Fruit fly (Drosophila melanogaster) whole organism, embryonic: Measurements from ENCODE around the gene CG5388.

Experiments used
- CG10321 ChIP-seq: fragments of 200-800 bp; sonication (Bioruptor generic); IDR thresholded peaks from 2 replicates; pipeline ENCODE4 v1.3.6; 2022; ENCODE audit warnings: missing biosample characterization, missing genetic modification characterization
- CG11504 ChIP-seq: fragments of 200-800 bp; sonication (Bioruptor generic); optimal IDR thresholded peaks from 3 replicates; lab custom pipeline; 2019; ENCODE audit warnings: missing biosample characterization, mild to moderate bottlenecking, missing genetic modification characterization, moderate library complexity
- CG14050 ChIP-seq: fragments of 200-800 bp; sonication (Bioruptor generic); IDR thresholded peaks from 3 replicates; pipeline ENCODE4 v1.3.6; 2022; ENCODE audit warnings: missing biosample characterization, missing genetic modification characterization
- CG14860 ChIP-seq: fragments of 200-800 bp; sonication (Bioruptor generic); IDR thresholded peaks from 3 replicates; pipeline ENCODE4 v1.3.6; 2022; ENCODE audit warnings: missing biosample characterization, missing genetic modification characterization; ENCODE audit not compliant: partially characterized antibody
- CG1602 ChIP-seq: fragments of 200-800 bp; sonication (Bioruptor generic); optimal IDR thresholded peaks from 3 replicates; lab custom pipeline; 2016; ENCODE audit warnings: missing biosample characterization, missing genetic modification characterization
- CG2120 ChIP-seq: fragments of 200-800 bp; sonication (Bioruptor generic); optimal IDR thresholded peaks from 3 replicates; lab custom pipeline; 2016; ENCODE audit warnings: missing biosample characterization, missing genetic modification characterization
- CG2875 ChIP-seq: fragments of 200-800 bp; sonication (Bioruptor generic); optimal IDR thresholded peaks from 2 replicates; lab custom pipeline; 2017; ENCODE audit warnings: missing biosample characterization, mild to moderate bottlenecking, missing genetic modification characterization, missing genetic modification reagents
- CG31388 ChIP-seq: fragments of 200-800 bp; sonication (Bioruptor generic); optimal IDR thresholded peaks from 2 replicates; lab custom pipeline; 2016; ENCODE audit warnings: missing biosample characterization, missing genetic modification characterization
- CG31441 ChIP-seq: fragments of 200-800 bp; sonication (Bioruptor generic); IDR thresholded peaks from 2 replicates; pipeline ENCODE4 v1.3.6; 2022; ENCODE audit warnings: missing biosample characterization, missing genetic modification characterization
- CG3838 ChIP-seq: fragments of 200-800 bp; sonication (Bioruptor generic); optimal IDR thresholded peaks from 3 replicates; lab custom pipeline; 2016; ENCODE audit warnings: missing biosample characterization, missing genetic modification characterization
- CG6689 ChIP-seq: fragments of 200-800 bp; sonication (Bioruptor generic); IDR thresholded peaks from 2 replicates; pipeline ENCODE4 v1.3.6; 2022; ENCODE audit warnings: missing biosample characterization, missing genetic modification characterization
- CG6813 ChIP-seq: fragments of 200-800 bp; sonication (Bioruptor generic); optimal IDR thresholded peaks from 2 replicates; lab custom pipeline; 2017; ENCODE audit warnings: missing biosample characterization, missing genetic modification characterization, mild to moderate bottlenecking, moderate library complexity, missing genetic modification reagents
- CG7786 ChIP-seq: fragments of 200-800 bp; sonication (Bioruptor generic); optimal IDR thresholded peaks from 2 replicates; lab custom pipeline; 2016; ENCODE audit warnings: missing biosample characterization, missing genetic modification characterization
- CG9215 ChIP-seq: fragments of 200-800 bp; sonication (Bioruptor generic); IDR thresholded peaks from 2 replicates; pipeline ENCODE4 v1.3.6; 2022; ENCODE audit warnings: missing biosample characterization, missing genetic modification characterization
- Doc3 ChIP-seq: fragments of 200-800 bp; sonication (Bioruptor generic); IDR thresholded peaks from 3 replicates; pipeline ENCODE4 v1.3.6; 2022; ENCODE audit warnings: missing biosample characterization, missing genetic modification characterization; ENCODE audit not compliant: partially characterized antibody
- ERR ChIP-seq: fragments of 200-800 bp; sonication (Bioruptor generic); optimal IDR thresholded peaks from 2 replicates; lab custom pipeline; 2016; ENCODE audit warnings: missing biosample characterization, missing genetic modification characterization
- HHEX ChIP-seq: fragments of 200-800 bp; sonication (Bioruptor generic); optimal IDR thresholded peaks from 3 replicates; lab custom pipeline; 2017; ENCODE audit warnings: missing biosample characterization, mild to moderate bottlenecking, missing genetic modification characterization, missing genetic modification reagents
- HmgD ChIP-seq: fragments of 200-800 bp; sonication (Bioruptor generic); optimal IDR thresholded peaks from 3 replicates; lab custom pipeline; 2016; ENCODE audit warnings: missing biosample characterization, missing genetic modification characterization
- Lhr ChIP-seq: fragments of 200-800 bp; sonication (Bioruptor generic); optimal IDR thresholded peaks from 3 replicates; lab custom pipeline; 2017; ENCODE audit warnings: mild to moderate bottlenecking, missing biosample characterization, missing genetic modification reagents, missing genetic modification characterization
- Pdp1 ChIP-seq, 2 experiments: fragments of 200-800 bp; sonication (Bioruptor generic); optimal IDR thresholded peaks; 3 replicates each; lab custom pipeline; 2016; ENCODE audit warnings: missing biosample characterization in 2 of 2, missing genetic modification characterization in 2 of 2, mild to moderate bottlenecking in 1 of 2, moderate library complexity in 1 of 2
- Sox102F ChIP-seq: fragments of 200-800 bp; sonication (Bioruptor generic); optimal IDR thresholded peaks from 2 replicates; lab custom pipeline; 2018; ENCODE audit warnings: missing biosample characterization, mild to moderate bottlenecking, missing genetic modification characterization, moderate library complexity
- Sry-β ChIP-seq: fragments of 200-800 bp; sonication (Bioruptor generic); optimal IDR thresholded peaks from 2 replicates; lab custom pipeline; 2018; ENCODE audit warnings: missing biosample characterization, mild to moderate bottlenecking, missing genetic modification characterization, moderate library complexity
- YL-1 ChIP-seq: fragments of 200-800 bp; sonication (Bioruptor generic); optimal IDR thresholded peaks from 3 replicates; lab custom pipeline; 2017; ENCODE audit warnings: missing biosample characterization, mild to moderate bottlenecking, missing genetic modification characterization
- ara ChIP-seq: fragments of 200-800 bp; sonication (Bioruptor generic); IDR thresholded peaks from 2 replicates; pipeline ENCODE4 v1.3.6; 2022; ENCODE audit warnings: missing biosample characterization, missing genetic modification characterization
- az2 ChIP-seq: fragments of 200-800 bp; sonication (Bioruptor generic); optimal IDR thresholded peaks from 3 replicates; lab custom pipeline; 2016; ENCODE audit warnings: missing biosample characterization, missing genetic modification characterization
- bigmax ChIP-seq: fragments of 200-800 bp; sonication (Bioruptor generic); optimal IDR thresholded peaks from 2 replicates; lab custom pipeline; 2018; ENCODE audit warnings: missing biosample characterization, mild to moderate bottlenecking, missing genetic modification characterization
- bsh ChIP-seq, 2 experiments: fragments of 200-800 bp; sonication (Bioruptor generic); optimal IDR thresholded peaks; 2 replicates each; lab custom pipeline; 2017 to 2018; ENCODE audit warnings: mild to moderate bottlenecking in 2 of 2, missing biosample characterization in 2 of 2, missing genetic modification characterization in 2 of 2, moderate library complexity in 1 of 2
- cad ChIP-seq: fragments of >200 bp; optimal IDR thresholded peaks from 2 replicates; lab custom pipeline; 2017; ENCODE audit warnings: missing biosample characterization, missing genetic modification characterization
- danr ChIP-seq: fragments of 200-800 bp; sonication (Bioruptor generic); IDR thresholded peaks from 2 replicates; pipeline ENCODE4 v1.3.6; 2022; ENCODE audit warnings: missing biosample characterization, missing genetic modification characterization
- disco-r ChIP-seq: fragments of 200-800 bp; sonication (Bioruptor generic); optimal IDR thresholded peaks from 2 replicates; lab custom pipeline; 2016; ENCODE audit warnings: missing biosample characterization, missing genetic modification characterization
- ems ChIP-seq: fragments of 200-800 bp; sonication (Bioruptor generic); optimal IDR thresholded peaks from 3 replicates; lab custom pipeline; 2016; ENCODE audit warnings: missing biosample characterization, missing genetic modification characterization
- exex ChIP-seq: fragments of 200-800 bp; sonication (Bioruptor generic); optimal IDR thresholded peaks from 4 replicates; lab custom pipeline; 2018; ENCODE audit warnings: missing biosample characterization, mild to moderate bottlenecking, missing genetic modification characterization, moderate library complexity
- gsb ChIP-seq: fragments of 200-800 bp; sonication (Bioruptor generic); IDR thresholded peaks from 2 replicates; pipeline ENCODE4 v1.3.6; 2022; ENCODE audit warnings: missing biosample characterization, missing genetic modification characterization
- hbn ChIP-seq: fragments of 200-800 bp; sonication (Bioruptor generic); IDR thresholded peaks from 2 replicates; pipeline ENCODE4 v1.3.6; 2022; ENCODE audit warnings: missing biosample characterization, missing genetic modification characterization; ENCODE audit not compliant: partially characterized antibody
- lmd ChIP-seq: fragments of 200-800 bp; sonication (Bioruptor generic); IDR thresholded peaks from 2 replicates; pipeline ENCODE4 v1.3.6; 2022; ENCODE audit warnings: missing biosample characterization, missing genetic modification characterization
- lola ChIP-seq, 3 experiments: fragments of >200 bp in 2 of 3; fragments of 200-800 bp in 1 of 3; sonication (Bioruptor generic) in 1 of 3; optimal IDR thresholded peaks; 2 replicates each; lab custom pipeline; 2017 to 2019; ENCODE audit warnings: missing biosample characterization in 3 of 3, missing genetic modification characterization in 3 of 3, mild to moderate bottlenecking in 1 of 3, moderate library complexity in 1 of 3
- pb ChIP-seq: fragments of 200-800 bp; sonication (Bioruptor generic); optimal IDR thresholded peaks from 3 replicates; lab custom pipeline; 2016; ENCODE audit warnings: missing biosample characterization, missing genetic modification characterization
- pfk ChIP-seq: fragments of 200-800 bp; sonication (Bioruptor generic); optimal IDR thresholded peaks from 2 replicates; lab custom pipeline; 2018; ENCODE audit warnings: missing biosample characterization, mild to moderate bottlenecking, missing genetic modification characterization, moderate library complexity
- tio ChIP-seq: fragments of 200-800 bp; sonication (Bioruptor generic); optimal IDR thresholded peaks from 2 replicates; lab custom pipeline; 2017; ENCODE audit warnings: missing biosample characterization, missing genetic modification characterization, inconsistent platforms
- trh ChIP-seq: fragments of 200-800 bp; sonication (Bioruptor generic); optimal IDR thresholded peaks from 2 replicates; lab custom pipeline; 2016; ENCODE audit warnings: missing biosample characterization, missing genetic modification characterization
- twi ChIP-seq: fragments of 200-800 bp; optimal IDR thresholded peaks from 2 replicates; lab custom pipeline; 2019; ENCODE audit warnings: missing biosample characterization, mild to moderate bottlenecking, missing genetic modification characterization, moderate library complexity

Gene CG5388

DNA sequence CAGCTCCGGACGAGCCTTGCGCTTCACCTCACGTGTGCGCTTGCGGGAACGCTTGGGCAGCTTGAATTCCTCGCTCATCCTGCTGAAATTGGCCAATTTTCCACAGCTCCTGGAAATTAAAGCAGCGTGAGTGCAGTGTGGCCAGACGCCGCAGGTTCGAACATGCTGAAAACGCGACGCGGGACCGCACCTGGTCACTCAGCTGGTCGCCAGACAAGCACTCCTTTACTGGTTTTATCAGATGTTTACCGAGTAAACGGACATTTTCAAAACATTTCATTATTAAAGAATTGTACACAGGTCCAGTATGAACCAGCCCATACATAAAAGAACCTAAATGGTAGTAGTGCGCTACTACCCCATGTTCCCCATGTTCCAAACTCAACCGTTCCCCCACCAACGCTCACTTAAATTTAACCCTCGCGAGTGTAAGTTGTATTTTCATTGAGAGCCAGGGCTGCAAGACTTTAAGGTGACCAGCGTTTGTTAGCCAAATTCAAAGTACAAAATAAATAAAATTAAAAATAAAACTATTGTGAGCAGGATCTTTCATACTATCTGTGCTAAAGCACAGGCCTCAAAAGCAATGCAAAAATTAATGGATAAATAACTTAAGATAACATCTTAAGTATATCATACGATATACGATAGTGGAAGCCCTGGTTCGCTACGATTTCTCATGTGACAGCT lies 22.3 kb upstream of the CG5388 start, which contains the start of the genes JMJD6, CG7071 and Muted (continued):
- TF ChIP-seq YL-1 (GFP tag; lab: Kevin White, UChicago) = peak; percentile 96
- TF ChIP-seq hbn (GFP tag; lab: Robert Waterston, UW) = peak; percentile 92
- TF ChIP-seq pfk (GFP tag; lab: Kevin White, UChicago) = peak; percentile 97
- peak; percentile 91 for TF ChIP-seq lmd (GFP tag; lab: Robert Waterston, UW)
- TF ChIP-seq CG11504 (tag; lab: Kevin White, UChicago) = peak; percentile 86
- peak; percentile 84 for TF ChIP-seq danr (GFP tag; lab: Robert Waterston, UW)
- peak in 1 of 3 experiments; percentile 88 for TF ChIP-seq lola (GFP tag; optimal IDR thresholded peaks at IDR 0.05; lab: Kevin White, UChicago)
- TF ChIP-seq bsh (GFP tag; optimal IDR thresholded peaks at IDR 0.05; lab: Kevin White, UChicago) = peak in 1 of 2 experiments; percentile 91
- peak; percentile 87 for TF ChIP-seq HHEX (GFP tag; lab: Kevin White, UChicago)
- TF ChIP-seq pb (GFP tag; lab: Kevin White, UChicago) = no peak
- TF ChIP-seq az2 (GFP tag; lab: Kevin White, UChicago) = peak; percentile 94
- peak; percentile 92 for TF ChIP-seq CG9215 (GFP tag; lab: Robert Waterston, UW)
- peak; percentile 84 for TF ChIP-seq CG7786
- TF ChIP-seq trh = peak; percentile 54
- TF ChIP-seq CG10321 = peak; percentile 40; the same call in 1 of the 2 replicates
- peak; percentile 98 for TF ChIP-seq CG2120 (GFP tag; lab: Kevin White, UChicago)
- peak; percentile 58; the same call in 1 of the 3 replicates for TF ChIP-seq CG14860 (GFP tag; lab: Robert Waterston, UW)
- TF ChIP-seq CG6689 (GFP tag; lab: Robert Waterston, UW) = peak; percentile 92
- TF ChIP-seq CG2875 (GFP tag; lab: Kevin White, UChicago) = peak; percentile 72
- TF ChIP-seq HmgD (GFP tag; lab: Kevin White, UChicago) = peak; percentile 78
- TF ChIP-seq bigmax (GFP tag; lab: Kevin White, UChicago) = no peak
- TF ChIP-seq CG6813 (GFP tag; lab: Kevin White, UChicago) = peak; percentile 32
- TF ChIP-seq gsb (GFP tag; lab: Robert Waterston, UW) = peak; percentile 66
- no peak for TF ChIP-seq cad (GFP tag; lab: Kevin White, UChicago)
- peak; percentile 86 for TF ChIP-seq CG3838 (GFP tag; lab: Kevin White, UChicago)
- TF ChIP-seq exex = peak; percentile 77
- peak; percentile 86 for TF ChIP-seq ara (GFP tag; lab: Robert Waterston, UW)
- peak; percentile 75 for TF ChIP-seq CG31388
- peak; percentile 89 for TF ChIP-seq Doc3
- TF ChIP-seq ems (GFP tag; lab: Kevin White, UChicago) = peak; percentile 89
- TF ChIP-seq Sox102F = peak; percentile 91
- TF ChIP-seq CG1602 (GFP tag; lab: Kevin White, UChicago) = peak; percentile 93
- peak; percentile 76 for TF ChIP-seq disco-r (GFP tag; lab: Kevin White, UChicago)
- peak; percentile 56 for TF ChIP-seq Sry-β (GFP tag; lab: Kevin White, UChicago)
- TF ChIP-seq ERR (GFP tag; lab: Kevin White, UChicago) = peak; percentile 76
- peak; percentile 77 for TF ChIP-seq twi
- TF ChIP-seq Pdp1 (GFP tag; optimal IDR thresholded peaks at IDR 0.05; lab: Kevin White, UChicago) = peak; percentile 81 to 91
- peak; percentile 85 for TF ChIP-seq CG14050 (GFP tag; lab: Robert Waterston, UW)
- peak; percentile 87 for TF ChIP-seq CG31441
- TF ChIP-seq tio (GFP tag; lab: Kevin White, UChicago) = peak; percentile 86
- peak; percentile 74 for TF ChIP-seq Lhr (GFP tag; lab: Kevin White, UChicago)
